Worm (Caenorhabditis elegans): ENCODE results near the gene fat-4.

DNA sequence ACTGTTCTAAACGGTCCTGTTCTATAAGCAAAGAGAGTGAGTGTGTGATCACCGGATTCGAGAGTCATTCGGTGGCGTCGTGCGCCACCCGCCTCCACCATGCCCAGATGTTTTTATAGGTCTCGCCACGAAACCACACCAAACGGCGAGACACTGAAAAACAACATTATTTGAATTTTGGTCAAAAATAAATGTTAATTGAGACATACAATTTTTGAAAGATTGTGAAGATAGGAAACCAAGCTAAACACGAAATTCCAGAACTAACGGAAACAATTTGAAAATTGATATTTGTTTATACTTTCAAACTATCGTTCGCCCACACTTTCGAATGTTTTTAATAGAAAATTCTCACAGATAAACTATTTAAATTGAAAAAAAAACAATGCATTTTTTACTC lies 25.3 kb downstream of the fat-4 start, which contains the start of gene catp-6:
- TF ChIP-seq mef-2 (tag; optimal IDR thresholded peaks at IDR 0.05) (no peak), nhr-71 (tag; optimal IDR thresholded peaks at IDR 0.05) (no peak)

Measured in whole organism, L1 larva.